Worm (Caenorhabditis elegans) whole organism, L4 larva: Measurements from ENCODE around the gene nhr-154.

Experiments used
- D1046.2 ChIP-seq: fragments of 200-800 bp; sonication (Bioruptor generic); IDR thresholded peaks from 2 replicates; pipeline ENCODE4 v1.3.6; 2022; ENCODE audit warnings: missing genetic modification characterization, missing compliant biosample characterization
- F10B5.3 ChIP-seq: sonication (generic microtip); optimal IDR thresholded peaks from 2 replicates; lab custom pipeline; 2016; ENCODE audit warnings: mild to moderate bottlenecking, missing genetic modification characterization, missing compliant biosample characterization
- F26F4.8 ChIP-seq: fragments of 200-800 bp; sonication (Bioruptor generic); conservative IDR thresholded peaks from 2 replicates; pipeline ENCODE4 v1.3.6; 2022; ENCODE audit warnings: missing genetic modification characterization, missing compliant biosample characterization
- Y48G9A.11 ChIP-seq: fragments of 200-800 bp; sonication (Bioruptor generic); IDR thresholded peaks from 2 replicates; pipeline ENCODE4 v1.3.6; 2022; ENCODE audit warnings: missing genetic modification reagents, missing genetic modification characterization, missing compliant biosample characterization
- ZK546.5 ChIP-seq, 2 experiments: sonication (generic microtip); optimal IDR thresholded peaks; 2 replicates each; lab custom pipeline; 2017; ENCODE audit warnings: missing biosample characterization in 2 of 2, missing genetic modification characterization in 2 of 2
- aha-1 ChIP-seq: fragments of 150-350 bp; peaks from one replicate; lab custom pipeline; 2014; ENCODE audit warnings: missing biosample characterization, missing genetic modification characterization
- aly-2 ChIP-seq: sonication (generic microtip); optimal IDR thresholded peaks from 2 replicates; lab custom pipeline; 2018; ENCODE audit warnings: missing biosample characterization, missing genetic modification characterization
- arid-1 ChIP-seq: fragments of 200-800 bp; sonication (Bioruptor generic); conservative IDR thresholded peaks from 2 replicates; pipeline ENCODE4 v1.3.6; 2022; ENCODE audit warnings: missing genetic modification reagents, missing genetic modification characterization, missing compliant biosample characterization
- ceh-62 ChIP-seq: sonication (generic microtip); optimal IDR thresholded peaks from 2 replicates; lab custom pipeline; 2017; ENCODE audit warnings: missing biosample characterization, missing genetic modification characterization
- dmd-6 ChIP-seq: fragments of 200-800 bp; sonication (Bioruptor generic); IDR thresholded peaks from 2 replicates; pipeline ENCODE4 v1.3.6; 2022; ENCODE audit warnings: missing genetic modification reagents, missing genetic modification characterization, missing compliant biosample characterization
- dmd-9 ChIP-seq: fragments of 200-800 bp; sonication (Bioruptor generic); IDR thresholded peaks from 2 replicates; pipeline ENCODE4 v1.3.6; 2022; ENCODE audit warnings: missing genetic modification reagents, missing genetic modification characterization, missing compliant biosample characterization
- duxl-1 ChIP-seq: sonication (generic microtip); optimal IDR thresholded peaks from 2 replicates; lab custom pipeline; 2016; ENCODE audit warnings: mild to moderate bottlenecking, missing genetic modification characterization, moderate library complexity, missing compliant biosample characterization; ENCODE audit not compliant: poor library complexity
- dve-1 ChIP-seq: sonication (generic microtip); optimal IDR thresholded peaks from 2 replicates; lab custom pipeline; 2017; ENCODE audit warnings: antibody characterized with exemption, mild to moderate bottlenecking, missing genetic modification characterization, missing compliant biosample characterization; ENCODE audit not compliant: insufficient read depth
- fkh-10 ChIP-seq: fragments of 150-350 bp; optimal IDR thresholded peaks from 2 replicates; lab custom pipeline; 2014; ENCODE audit warnings: missing biosample characterization, missing genetic modification reagents, missing genetic modification characterization
- hlh-11 ChIP-seq: fragments of 200-800 bp; sonication (Bioruptor generic); optimal IDR thresholded peaks from 2 replicates; lab custom pipeline; 2018; ENCODE audit warnings: mild to moderate bottlenecking, missing genetic modification characterization, missing compliant biosample characterization
- hlh-30 ChIP-seq: sonication (generic microtip); optimal IDR thresholded peaks from 2 replicates; lab custom pipeline; 2017; ENCODE audit warnings: antibody characterized with exemption, mild to moderate bottlenecking, missing genetic modification characterization, missing compliant biosample characterization; ENCODE audit not compliant: insufficient read depth
- jun-1 ChIP-seq: fragments of 150-350 bp; optimal IDR thresholded peaks from 2 replicates; lab custom pipeline; 2014; ENCODE audit warnings: missing biosample characterization, missing genetic modification reagents, missing genetic modification characterization
- lin-13 ChIP-seq: fragments of 150-350 bp; optimal IDR thresholded peaks from 2 replicates; lab custom pipeline; 2014; ENCODE audit warnings: missing biosample characterization, missing genetic modification reagents, missing genetic modification characterization
- lin-15B ChIP-seq: fragments of 150-350 bp; sonication (generic microtip); optimal IDR thresholded peaks from 3 replicates; lab custom pipeline; 2014; ENCODE audit warnings: missing biosample characterization, missing genetic modification characterization
- lin-38 ChIP-seq: fragments of 200-800 bp; sonication (Bioruptor generic); IDR thresholded peaks from 2 replicates; pipeline ENCODE4 v1.3.6; 2022; ENCODE audit warnings: missing genetic modification reagents, missing genetic modification characterization, missing compliant biosample characterization
- lin-39 ChIP-seq: fragments of 150-350 bp; optimal IDR thresholded peaks from 2 replicates; lab custom pipeline; 2014; ENCODE audit warnings: missing biosample characterization, missing genetic modification reagents, missing genetic modification characterization
- lir-3 ChIP-seq: sonication (generic microtip); optimal IDR thresholded peaks from 2 replicates; lab custom pipeline; 2016; ENCODE audit warnings: mild to moderate bottlenecking, missing genetic modification characterization, missing compliant biosample characterization
- lsy-2 ChIP-seq, 2 experiments: fragments of 150-350 bp in 1 of 2; sonication (generic microtip) in 1 of 2; optimal IDR thresholded peaks; 2 replicates each; lab custom pipeline; 2014 to 2017; ENCODE audit warnings: missing biosample characterization in 2 of 2, missing genetic modification characterization in 2 of 2
- madf-5 ChIP-seq, 2 experiments: fragments of 200-800 bp; sonication (Bioruptor generic); IDR thresholded peaks; 2 replicates each; pipeline ENCODE4 v1.3.6; 2022; ENCODE audit warnings: missing compliant biosample characterization in 2 of 2, missing genetic modification characterization in 2 of 2
- mxl-2 ChIP-seq: fragments of 200-800 bp; sonication (Bioruptor generic); conservative IDR thresholded peaks from 2 replicates; pipeline ENCODE4 v1.3.6; 2022; ENCODE audit warnings: missing genetic modification reagents, missing genetic modification characterization, missing compliant biosample characterization
- mxl-3 ChIP-seq: fragments of 200-800 bp; sonication (Bioruptor generic); optimal IDR thresholded peaks from 2 replicates; lab custom pipeline; 2018; ENCODE audit warnings: mild to moderate bottlenecking, missing genetic modification characterization, missing compliant biosample characterization
- nhr-10 ChIP-seq: fragments of 150-350 bp; optimal IDR thresholded peaks from 2 replicates; lab custom pipeline; 2014; ENCODE audit warnings: missing biosample characterization, missing genetic modification characterization
- nhr-237 ChIP-seq: sonication (generic microtip); optimal IDR thresholded peaks from 2 replicates; lab custom pipeline; 2017; ENCODE audit warnings: missing biosample characterization, missing genetic modification characterization
- nhr-25 ChIP-seq: sonication (generic microtip); optimal IDR thresholded peaks from 2 replicates; lab custom pipeline; 2017; ENCODE audit warnings: missing genetic modification characterization, mild to moderate bottlenecking, missing compliant biosample characterization, antibody characterized with exemption, moderate library complexity, borderline replicate concordance; ENCODE audit not compliant: insufficient read depth
- nhr-28 ChIP-seq: fragments of 150-350 bp; optimal IDR thresholded peaks from 2 replicates; lab custom pipeline; 2014; ENCODE audit warnings: missing biosample characterization, missing genetic modification characterization
- nhr-41 ChIP-seq: fragments of 200-800 bp; sonication (Bioruptor generic); IDR thresholded peaks from 2 replicates; pipeline ENCODE4 v1.3.6; 2022; ENCODE audit warnings: missing genetic modification reagents, missing genetic modification characterization, missing compliant biosample characterization
- nhr-76 ChIP-seq: fragments of 150-350 bp; optimal IDR thresholded peaks from 2 replicates; lab custom pipeline; 2014; ENCODE audit warnings: missing biosample characterization, missing genetic modification characterization
- pha-4 ChIP-seq, 2 experiments: fragments of 150-350 bp in 1 of 2; fragments of 200-800 bp in 1 of 2; sonication (Bioruptor generic) in 1 of 2; IDR thresholded peaks in 1 of 2; optimal IDR thresholded peaks in 1 of 2; 2 replicates each; pipeline versions ENCODE4 v1.3.6 to Lab custom; 2014 to 2022; ENCODE audit warnings: missing genetic modification characterization in 2 of 2, missing genetic modification reagents in 2 of 2, missing biosample characterization in 1 of 2, missing compliant biosample characterization in 1 of 2
- php-3 ChIP-seq: fragments of 200-800 bp; sonication (Bioruptor generic); IDR thresholded peaks from 2 replicates; pipeline ENCODE4 v1.3.6; 2022; ENCODE audit warnings: missing genetic modification reagents, missing genetic modification characterization, missing compliant biosample characterization
- sdz-12 ChIP-seq: fragments of 200-800 bp; sonication (Bioruptor generic); optimal IDR thresholded peaks from 2 replicates; lab custom pipeline; 2018; ENCODE audit warnings: mild to moderate bottlenecking, missing genetic modification characterization, missing compliant biosample characterization
- set-16 ChIP-seq: fragments of 200-800 bp; sonication (Bioruptor generic); IDR thresholded peaks from 2 replicates; pipeline ENCODE4 v1.3.6; 2022; ENCODE audit warnings: missing genetic modification reagents, missing genetic modification characterization, missing compliant biosample characterization
- skn-1 ChIP-seq: fragments of 150-350 bp; optimal IDR thresholded peaks from 2 replicates; lab custom pipeline; 2014; ENCODE audit warnings: missing biosample characterization, missing genetic modification characterization
- spr-3 ChIP-seq: fragments of 200-800 bp; sonication (Bioruptor generic); optimal IDR thresholded peaks from 2 replicates; lab custom pipeline; 2018; ENCODE audit warnings: mild to moderate bottlenecking, missing genetic modification characterization, missing compliant biosample characterization
- tra-1 ChIP-seq: fragments of 200-800 bp; sonication (Bioruptor generic); IDR thresholded peaks from 2 replicates; pipeline ENCODE4 v1.3.6; 2022; ENCODE audit warnings: missing genetic modification reagents, missing genetic modification characterization, missing compliant biosample characterization
- unc-62 ChIP-seq, 3 experiments: fragments of 150-350 bp in 1 of 3; sonication (generic microtip); optimal IDR thresholded peaks in 2 of 3; peaks in 1 of 3; 1 replicate in 1 of 3; 2 replicates in 2 of 3; lab custom pipeline; 2014 to 2017; ENCODE audit warnings: missing biosample characterization in 3 of 3, missing genetic modification characterization in 3 of 3, missing genetic modification reagents in 3 of 3, missing genotype in 1 of 3
- zfp-3 ChIP-seq: fragments of 200-800 bp; sonication (Bioruptor generic); conservative IDR thresholded peaks from 2 replicates; pipeline ENCODE4 v1.3.6; 2022; ENCODE audit warnings: missing genetic modification reagents, missing genetic modification characterization, missing compliant biosample characterization
- zip-11 ChIP-seq: fragments of 200-800 bp; sonication (Bioruptor generic); IDR thresholded peaks from 2 replicates; pipeline ENCODE4 v1.3.6; 2022; ENCODE audit warnings: missing genetic modification characterization, missing compliant biosample characterization

The nhr-154 gene

ce11 chrV:12065369-12065768 lies 35.7 kb upstream of the nhr-154 start, which contains the start of gene pqn-53 (continued):
- no peak for TF ChIP-seq aly-2 (tag; lab: Kevin White, UChicago)
- TF ChIP-seq tra-1, result no peak
- peak; percentile 41 for TF ChIP-seq hlh-30 (tag; lab: Kevin White, UChicago)
- TF ChIP-seq spr-3 (GFP tag; lab: Kevin White, UChicago), result no peak
- no peak for TF ChIP-seq ZK546.5 (tag; optimal IDR thresholded peaks at IDR 0.05; lab: Kevin White, UChicago)

- TF ChIP-seq ceh-62 (tag; lab: Kevin White, UChicago), result no peak
- peak; percentile 85 for TF ChIP-seq hlh-30 (tag; lab: Kevin White, UChicago)
- peak in 1 of 2 experiments; percentile 32 for TF ChIP-seq lsy-2 (tag; optimal IDR thresholded peaks at IDR 0.05; lab: Kevin White, UChicago)
- no peak for TF ChIP-seq php-3 (GFP tag; lab: Robert Waterston, UW)
- TF ChIP-seq arid-1 (GFP tag; lab: Robert Waterston, UW), result no peak
- peak; percentile 58 for TF ChIP-seq aha-1 (tag; lab: Kevin White, UChicago)
- no peak for TF ChIP-seq zip-11 (GFP tag; lab: Robert Waterston, UW)
- TF ChIP-seq, all 104 proteins: peak for 3
Measured at ce11 chrV:12065859-12066258, 35.2 kb upstream of the nhr-154 start.

ce11 chrV:12068437-12068836 lies 32.7 kb upstream of the nhr-154 start, which contains the start of gene kmo-2:
Gene kmo-2 (minus strand): TSS chrV:12068537.
- TF ChIP-seq F10B5.3 (tag; lab: Kevin White, UChicago) (no peak), dmd-9 (GFP tag; lab: Robert Waterston, UW) (no peak), nhr-237 (tag; lab: Kevin White, UChicago) (no peak), jun-1 (no peak), lin-13 (GFP tag; lab: Kevin White, UChicago) (no peak), set-16 (GFP tag; lab: Robert Waterston, UW) (no peak), pha-4 (GFP tag; IDR thresholded peaks at IDR 0.05; lab: Robert Waterston, UW) (no peak), pha-4 (tag; optimal IDR thresholded peaks at IDR 0.05; lab: Kevin White, UChicago) (no peak), dve-1 (tag; lab: Kevin White, UChicago) (no peak), fkh-10 (GFP tag; lab: Kevin White, UChicago) (no peak), nhr-25 (tag; lab: Kevin White, UChicago) (no peak), zfp-3 (GFP tag; lab: Robert Waterston, UW) (no peak), skn-1 (tag; lab: Kevin White, UChicago) (no peak), madf-5 (GFP tag; IDR thresholded peaks at IDR 0.05; lab: Robert Waterston, UW) (no peak), nhr-10 (tag; lab: Kevin White, UChicago) (no peak), lin-39 (tag; lab: Kevin White, UChicago) (no peak)

- TF ChIP-seq zip-11 (GFP tag; lab: Robert Waterston, UW) (no peak), lin-38 (GFP tag; lab: Robert Waterston, UW) (no peak), duxl-1 (tag; lab: Kevin White, UChicago) (no peak), mxl-2 (no peak)
Measured at ce11 chrV:12070419-12070818, 30.7 kb upstream of the nhr-154 start, which contains the start of gene kmo-1. Gene kmo-1 (minus strand): TSS chrV:12070519.

ce11 chrV:12071483-12071882 lies 29.6 kb upstream of the nhr-154 start:
- TF ChIP-seq mxl-3 (peak; percentile 83), nhr-41 (GFP tag; lab: Robert Waterston, UW) (no peak), Y48G9A.11 (no peak), nhr-237 (tag; lab: Kevin White, UChicago) (no peak), lir-3 (tag; lab: Kevin White, UChicago) (no peak), unc-62 (GFP tag; optimal IDR thresholded peaks at IDR 0.05 in 1 of 2; lab: Kevin White, UChicago) (peak in 1 of 2 experiments; percentile 3), unc-62 (tag; optimal IDR thresholded peaks at IDR 0.05; lab: Kevin White, UChicago) (no peak), D1046.2 (GFP tag; lab: Robert Waterston, UW) (no peak), hlh-11 (peak; percentile 45), hlh-30 (tag; lab: Kevin White, UChicago) (peak; percentile 81), dmd-6 (GFP tag; lab: Robert Waterston, UW) (peak; percentile 32; the same call in 1 of the 2 replicates), nhr-76 (tag; lab: Kevin White, UChicago) (no peak), lin-15B (no peak), lin-38 (GFP tag; lab: Robert Waterston, UW) (no peak), sdz-12 (GFP tag; lab: Kevin White, UChicago) (no peak), F26F4.8 (no peak), spr-3 (GFP tag; lab: Kevin White, UChicago) (no peak), lin-39 (tag; lab: Kevin White, UChicago) (no peak), nhr-28 (tag; lab: Kevin White, UChicago) (peak; percentile 62)
